Worm (Caenorhabditis elegans) whole organism, early embryonic: ENCODE measurements around the gene ceeh-1.

Experiments
- B0310.2 ChIP-seq: sonication (generic microtip); optimal IDR thresholded peaks from 2 replicates; lab custom pipeline; 2016; ENCODE audit warnings: mild to moderate bottlenecking, missing genetic modification characterization, missing compliant biosample characterization
- F13C5.2 ChIP-seq: sonication (generic microtip); optimal IDR thresholded peaks from 2 replicates; lab custom pipeline; 2017; ENCODE audit warnings: mild to moderate bottlenecking, missing genetic modification characterization, inconsistent platforms, missing compliant biosample characterization
- aly-1 ChIP-seq: sonication (generic microtip); optimal IDR thresholded peaks from 2 replicates; lab custom pipeline; 2016; ENCODE audit warnings: missing genetic modification characterization, missing compliant biosample characterization
- ama-1 ChIP-seq: fragments of 150-350 bp; optimal IDR thresholded peaks from 2 replicates; lab custom pipeline; 2014
- ceh-13 ChIP-seq: fragments of 200-800 bp; sonication (Bioruptor generic); optimal IDR thresholded peaks from 2 replicates; lab custom pipeline; 2018; ENCODE audit warnings: mild to moderate bottlenecking, missing genetic modification characterization, missing compliant biosample characterization
- ceh-36 ChIP-seq: sonication (generic microtip); optimal IDR thresholded peaks from 2 replicates; lab custom pipeline; 2016; ENCODE audit warnings: missing genetic modification characterization, inconsistent platforms, missing compliant biosample characterization
- ets-7 ChIP-seq: sonication (generic microtip); optimal IDR thresholded peaks from 2 replicates; lab custom pipeline; 2016; ENCODE audit warnings: missing genotype, missing genetic modification characterization, missing compliant biosample characterization
- flt-1 ChIP-seq: fragments of 200-800 bp; sonication (Bioruptor generic); IDR thresholded peaks from 2 replicates; pipeline ENCODE4 v1.3.6; 2022; ENCODE audit warnings: missing genetic modification characterization, missing compliant biosample characterization
- hmbx-1 ChIP-seq: sonication (generic microtip); optimal IDR thresholded peaks from 2 replicates; lab custom pipeline; 2016; ENCODE audit warnings: mild to moderate bottlenecking, missing genetic modification characterization, missing compliant biosample characterization
- hmg-4 ChIP-seq: fragments of 200-800 bp; sonication (Bioruptor generic); optimal IDR thresholded peaks from 2 replicates; lab custom pipeline; 2018; ENCODE audit warnings: mild to moderate bottlenecking, missing genetic modification characterization, missing compliant biosample characterization
- hnd-1 ChIP-seq: sonication (generic microtip); optimal IDR thresholded peaks from 2 replicates; lab custom pipeline; 2016; ENCODE audit warnings: missing genetic modification characterization, missing compliant biosample characterization
- pes-1 ChIP-seq: fragments of 200-800 bp; sonication (Bioruptor generic); IDR thresholded peaks from 2 replicates; pipeline ENCODE4 v1.3.6; 2022; ENCODE audit warnings: missing genetic modification reagents, missing genetic modification characterization, missing compliant biosample characterization
- scrt-1 ChIP-seq: fragments of 200-800 bp; sonication (Bioruptor generic); IDR thresholded peaks from 2 replicates; pipeline ENCODE4 v1.3.6; 2022; ENCODE audit warnings: missing genetic modification characterization, missing compliant biosample characterization
- sea-1 ChIP-seq: fragments of 200-800 bp; sonication (Bioruptor generic); conservative IDR thresholded peaks from 2 replicates; pipeline ENCODE4 v1.3.6; 2022; ENCODE audit warnings: missing genetic modification characterization, missing compliant biosample characterization
- tbx-11 ChIP-seq: fragments of 200-800 bp; sonication (Bioruptor generic); IDR thresholded peaks from 2 replicates; pipeline ENCODE4 v1.3.6; 2022; ENCODE audit warnings: missing genetic modification characterization, missing compliant biosample characterization
- tbx-37 ChIP-seq: fragments of 200-800 bp; sonication (Bioruptor generic); conservative IDR thresholded peaks from 2 replicates; pipeline ENCODE4 v1.3.6; 2022; ENCODE audit warnings: missing genetic modification reagents, missing genetic modification characterization, missing compliant biosample characterization
- tra-4 ChIP-seq: sonication (generic microtip); optimal IDR thresholded peaks from 2 replicates; lab custom pipeline; 2017; ENCODE audit warnings: missing genetic modification characterization, missing compliant biosample characterization

Gene ceeh-1

DNA sequence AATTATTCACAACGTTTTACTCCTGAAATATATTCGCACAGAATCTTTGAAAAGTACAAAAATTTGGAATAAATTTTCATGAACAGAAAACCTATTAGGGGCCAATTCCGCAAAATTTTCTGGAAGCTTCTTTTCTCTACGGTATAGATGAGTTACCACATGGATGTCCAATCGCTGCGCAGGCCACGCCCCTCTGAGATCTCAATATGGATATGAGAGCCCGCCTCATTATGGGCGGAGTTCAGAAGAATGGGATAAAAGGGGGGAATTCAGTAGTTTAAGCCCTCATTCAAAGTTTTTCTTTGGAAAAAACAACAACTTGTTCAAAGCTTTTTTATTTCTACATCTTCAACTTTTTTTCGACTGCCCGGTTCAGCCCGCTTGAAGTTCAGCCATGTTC lies 20.5 kb downstream of the ceeh-1 start, which contains the start of gene daf-7:
daf-7 (plus strand) TSS at position 301 of the 400 bp plus-strand sequence.
- no peak for TF ChIP-seq scrt-1 (GFP tag; lab: Robert Waterston, UW)
- no peak for TF ChIP-seq pes-1 (GFP tag; lab: Robert Waterston, UW)
- TF ChIP-seq tbx-11 (GFP tag; lab: Robert Waterston, UW), result no peak
- TF ChIP-seq aly-1, result no peak
- TF ChIP-seq ama-1, result no peak
- TF ChIP-seq ceh-13 (GFP tag; lab: Kevin White, UChicago), result no peak
- no peak for TF ChIP-seq hnd-1 (tag; lab: Kevin White, UChicago)
- TF ChIP-seq flt-1 (GFP tag; lab: Robert Waterston, UW), result no peak
- no peak for TF ChIP-seq hmbx-1 (tag; lab: Kevin White, UChicago)
- no peak for TF ChIP-seq tbx-37 (GFP tag; lab: Robert Waterston, UW)
- no peak for TF ChIP-seq F13C5.2
- no peak for TF ChIP-seq ceh-36
- TF ChIP-seq B0310.2 (tag; lab: Kevin White, UChicago), result no peak
- TF ChIP-seq tra-4 (tag; lab: Kevin White, UChicago), result no peak
- TF ChIP-seq ets-7 (tag; lab: Kevin White, UChicago), result no peak

- TF ChIP-seq ceh-13 (GFP tag; lab: Kevin White, UChicago), result no peak
Observed at ce11 chrIII:802041-802440, 30.0 kb downstream of the ceeh-1 start.

DNA sequence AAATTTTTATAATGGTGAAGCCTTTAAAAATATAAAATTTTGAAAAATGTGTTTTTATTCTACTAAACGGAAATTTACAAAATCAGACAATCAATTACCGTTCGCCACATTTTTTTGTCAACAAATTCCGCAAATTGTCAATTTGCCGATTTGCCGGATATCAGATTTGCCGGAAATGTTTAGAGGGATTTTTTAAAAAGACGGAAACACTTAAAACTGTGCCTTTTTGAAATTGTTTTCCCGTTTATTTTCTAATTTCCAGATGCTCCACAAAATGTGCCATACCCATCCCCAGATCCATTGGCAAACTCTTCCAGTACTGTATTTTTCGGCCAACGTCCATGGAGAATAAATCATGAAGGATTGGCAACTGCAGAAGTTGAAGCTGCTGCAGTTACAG lies 34.6 kb downstream of the ceeh-1 start:
- TF ChIP-seq aly-1, result no peak
- TF ChIP-seq hnd-1 (tag; lab: Kevin White, UChicago), result no peak
- TF ChIP-seq tra-4 (tag; lab: Kevin White, UChicago), result no peak
- no peak for TF ChIP-seq ama-1
- no peak for TF ChIP-seq sea-1
- no peak for TF ChIP-seq hmbx-1 (tag; lab: Kevin White, UChicago)
- TF ChIP-seq scrt-1 (GFP tag; lab: Robert Waterston, UW), result no peak
- TF ChIP-seq hmg-4 (GFP tag; lab: Kevin White, UChicago), result no peak
- no peak for TF ChIP-seq B0310.2 (tag; lab: Kevin White, UChicago)
- TF ChIP-seq tbx-37 (GFP tag; lab: Robert Waterston, UW), result no peak
- no peak for TF ChIP-seq ceh-36
- TF ChIP-seq tbx-11 (GFP tag; lab: Robert Waterston, UW), result no peak
- no peak for TF ChIP-seq pes-1 (GFP tag; lab: Robert Waterston, UW)
- no peak for TF ChIP-seq ets-7 (tag; lab: Kevin White, UChicago)
- TF ChIP-seq ceh-13 (GFP tag; lab: Kevin White, UChicago), result no peak
- no peak for TF ChIP-seq flt-1 (GFP tag; lab: Robert Waterston, UW)
- TF ChIP-seq F13C5.2, result no peak

ce11 chrIII:794984-795596 lies 37.0 kb downstream of the ceeh-1 start, which contains the start of gene trpp-11:
TSS of gene trpp-11 (plus strand) at chrIII:795136.
- TF ChIP-seq tra-4 (tag; lab: Kevin White, UChicago) (no peak), pes-1 (GFP tag; lab: Robert Waterston, UW) (no peak), ceh-13 (GFP tag; lab: Kevin White, UChicago) (no peak), ama-1 (no peak), tbx-11 (GFP tag; lab: Robert Waterston, UW) (no peak), hmbx-1 (tag; lab: Kevin White, UChicago) (no peak), flt-1 (GFP tag; lab: Robert Waterston, UW) (no peak), tbx-37 (GFP tag; lab: Robert Waterston, UW) (no peak), F13C5.2 (no peak), aly-1 (no peak), scrt-1 (GFP tag; lab: Robert Waterston, UW) (no peak)

- TF ChIP-seq tbx-37 (GFP tag; lab: Robert Waterston, UW) (no peak), pes-1 (GFP tag; lab: Robert Waterston, UW) (no peak), tbx-11 (GFP tag; lab: Robert Waterston, UW) (no peak), ceh-36 (no peak), sea-1 (no peak), ets-7 (tag; lab: Kevin White, UChicago) (no peak), hmg-4 (GFP tag; lab: Kevin White, UChicago) (no peak), tra-4 (tag; lab: Kevin White, UChicago) (no peak), ama-1 (no peak), scrt-1 (GFP tag; lab: Robert Waterston, UW) (no peak), aly-1 (no peak), flt-1 (GFP tag; lab: Robert Waterston, UW) (no peak), F13C5.2 (no peak), hmbx-1 (tag; lab: Kevin White, UChicago) (no peak), hnd-1 (tag; lab: Kevin White, UChicago) (no peak)
Observed at ce11 chrIII:794000-794399, 38.1 kb downstream of the ceeh-1 start, which contains the start of gene rps-29. TSS of gene rps-29 (plus strand) at chrIII:794300.

- TF ChIP-seq tbx-11 (GFP tag; lab: Robert Waterston, UW), result no peak
- TF ChIP-seq flt-1 (GFP tag; lab: Robert Waterston, UW), result no peak
- TF ChIP-seq hmg-4 (GFP tag; lab: Kevin White, UChicago), result peak; percentile 12
- TF ChIP-seq scrt-1 (GFP tag; lab: Robert Waterston, UW), result no peak
- no peak for TF ChIP-seq ets-7 (tag; lab: Kevin White, UChicago)
- TF ChIP-seq sea-1, result no peak
- no peak for TF ChIP-seq aly-1
- peak; percentile 6 for TF ChIP-seq F13C5.2
- no peak for TF ChIP-seq ama-1
- no peak for TF ChIP-seq tbx-37 (GFP tag; lab: Robert Waterston, UW)
- no peak for TF ChIP-seq B0310.2 (tag; lab: Kevin White, UChicago)
- TF ChIP-seq ceh-36, result no peak
Observed at ce11 chrIII:793595-793994, 38.5 kb downstream of the ceeh-1 start, which contains the start of gene snt-2. TSS of gene snt-2 (minus strand) at chrIII:793733.

- TF ChIP-seq pes-1 (GFP tag; lab: Robert Waterston, UW), result no peak
- no peak for TF ChIP-seq ets-7 (tag; lab: Kevin White, UChicago)
- TF ChIP-seq hnd-1 (tag; lab: Kevin White, UChicago), result no peak
- no peak for TF ChIP-seq tbx-37 (GFP tag; lab: Robert Waterston, UW)
- no peak for TF ChIP-seq sea-1
Observed at ce11 chrIII:790591-790990, 41.5 kb downstream of the ceeh-1 start.
